Worm (Caenorhabditis elegans) whole organism, late embryonic: ENCODE measurements around the gene C45B2.3.

Source experiments
- F13H6.1 ChIP-seq: sonication (generic microtip); optimal IDR thresholded peaks from 2 replicates; lab custom pipeline; 2016; ENCODE audit warnings: missing genetic modification characterization, missing compliant biosample characterization
- nhr-11 ChIP-seq: fragments of 150-350 bp; optimal IDR thresholded peaks from 2 replicates; lab custom pipeline; 2014; ENCODE audit warnings: missing biosample characterization, missing genetic modification characterization
- pat-9 ChIP-seq: fragments of 200-800 bp; sonication (Bioruptor generic); optimal IDR thresholded peaks from 2 replicates; lab custom pipeline; 2018; ENCODE audit warnings: mild to moderate bottlenecking, missing genetic modification characterization, moderate library complexity, missing compliant biosample characterization

DNA sequence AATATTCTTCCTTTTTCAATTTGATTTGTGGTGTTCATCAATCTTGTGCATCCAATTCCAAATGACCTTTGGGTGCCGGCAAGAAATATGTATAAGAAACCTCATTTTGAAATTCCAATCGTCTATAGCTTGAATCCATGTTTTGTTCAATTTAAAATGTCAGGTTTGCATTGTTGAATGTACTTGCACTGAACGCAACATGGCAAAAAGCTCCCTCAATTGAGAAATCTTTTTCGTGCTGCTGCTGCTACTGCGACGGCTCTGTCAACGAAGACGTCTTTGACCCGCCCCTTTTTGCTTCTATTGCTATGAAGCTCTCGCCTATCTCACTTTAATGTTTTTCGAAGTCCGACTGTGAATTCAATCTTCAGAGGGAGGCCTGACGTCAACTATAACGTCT lies 7.6 kb upstream of the C45B2.3 start, which contains the start of gene lgc-58:
- TF ChIP-seq pat-9 (tag; lab: Kevin White, UChicago) (no peak), F13H6.1 (no peak), nhr-11 (tag; lab: Kevin White, UChicago) (no peak)
